Fruit fly (Drosophila melanogaster) ovary, adult (tissue): ENCODE data around the gene CG7668.
A peak's percentile ranks its signal among the peaks of the same experiment; 100 is the strongest.

Source experiments
- CG17801 ChIP-seq: fragments of 200-800 bp; optimal IDR thresholded peaks from 2 replicates; lab custom pipeline; 2019; ENCODE audit warnings: missing biosample characterization, mild to moderate bottlenecking, missing genetic modification characterization, moderate library complexity; ENCODE audit not compliant: partially characterized antibody

The CG7668 gene

DNA sequence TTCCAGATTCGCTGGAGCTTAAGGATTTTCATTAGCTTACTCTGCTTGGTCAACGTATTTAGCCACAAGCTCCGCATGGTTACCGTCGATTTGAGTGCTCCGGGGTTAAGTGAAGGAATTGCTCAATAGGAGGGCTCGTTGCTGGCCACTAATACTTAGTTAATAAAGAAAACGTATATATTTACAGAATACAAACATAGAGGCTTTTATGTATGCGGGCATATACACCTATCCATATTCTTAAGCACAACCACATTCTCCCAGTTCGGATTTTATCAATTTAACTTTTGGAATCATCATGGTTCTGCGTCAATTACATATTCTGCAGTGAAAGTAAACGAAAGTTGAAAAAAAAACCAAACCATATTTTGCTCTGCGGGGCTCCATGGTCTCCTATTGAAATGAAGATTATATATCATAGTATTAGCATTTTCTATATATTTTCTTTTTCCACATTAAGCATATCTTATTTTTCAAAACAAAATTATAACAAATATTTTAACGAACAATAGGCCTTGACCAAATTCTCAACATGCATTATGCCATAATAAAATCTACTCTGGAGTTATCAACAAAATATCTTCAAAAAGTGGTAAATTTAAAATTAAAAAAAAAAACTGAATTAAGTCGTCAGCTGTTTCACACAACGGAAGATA is 2.3 kb upstream of the CG7668 start, which contains the start of the genes Tom20 and Gabat:
TSS of gene Tom20 (plus strand) at position 564 of the 656 bp plus-strand sequence.
TSS of gene Gabat (minus strand) at position 606 of the 656 bp plus-strand sequence.
- TF ChIP-seq CG17801 (GFP tag; lab: Kevin White, UChicago) = no peak

DNA sequence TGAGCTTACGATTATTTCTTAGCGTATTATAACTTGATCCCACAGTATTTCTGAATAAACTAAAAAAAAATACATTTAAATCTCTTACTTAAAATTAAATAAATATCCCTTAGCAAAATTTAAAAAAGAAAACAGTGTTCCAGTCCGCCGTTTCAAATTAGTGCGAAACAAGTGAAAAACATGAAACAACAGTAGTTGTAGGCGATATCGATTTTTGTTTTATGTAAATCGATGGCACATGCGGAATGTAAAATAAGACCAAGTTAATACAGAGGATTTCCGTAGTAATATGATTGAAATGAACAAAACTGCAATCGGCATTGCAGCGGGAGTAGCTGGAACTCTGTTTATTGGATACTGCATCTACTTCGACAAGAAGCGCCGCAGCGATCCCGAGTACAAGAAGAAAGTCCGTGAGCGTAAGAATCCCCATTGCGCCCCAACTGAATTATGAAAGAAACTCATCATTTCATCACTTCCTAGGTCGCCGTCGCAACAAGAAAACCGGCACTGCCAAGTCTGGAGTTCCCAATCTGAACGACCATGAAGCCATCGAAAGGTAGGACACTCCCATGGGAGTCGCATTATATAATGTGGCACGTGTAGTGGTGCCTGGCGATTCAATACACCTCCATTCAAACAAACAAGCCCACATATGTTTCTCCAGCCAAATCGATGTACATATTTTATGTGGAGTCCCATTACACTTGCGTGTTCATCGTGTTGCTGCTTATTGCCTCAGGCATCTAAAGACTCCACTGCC is 1.5 kb upstream of the CG7668 start:
- TF ChIP-seq CG17801 (GFP tag; lab: Kevin White, UChicago) = no peak

DNA sequence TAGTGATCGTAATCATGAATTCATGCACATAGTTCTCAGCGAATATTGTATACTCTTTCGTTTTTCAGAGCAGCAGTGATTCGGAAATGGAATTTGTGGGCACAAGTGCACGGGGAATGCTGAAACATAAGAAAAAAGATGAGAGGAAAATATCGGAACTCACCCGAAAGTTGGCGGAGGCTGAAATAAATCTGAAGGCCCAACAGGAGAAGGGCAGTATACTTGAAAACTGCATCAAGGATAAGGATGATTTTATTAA is 628 bp downstream of the CG7668 start:
- no peak for TF ChIP-seq CG17801 (GFP tag; lab: Kevin White, UChicago)

DNA sequence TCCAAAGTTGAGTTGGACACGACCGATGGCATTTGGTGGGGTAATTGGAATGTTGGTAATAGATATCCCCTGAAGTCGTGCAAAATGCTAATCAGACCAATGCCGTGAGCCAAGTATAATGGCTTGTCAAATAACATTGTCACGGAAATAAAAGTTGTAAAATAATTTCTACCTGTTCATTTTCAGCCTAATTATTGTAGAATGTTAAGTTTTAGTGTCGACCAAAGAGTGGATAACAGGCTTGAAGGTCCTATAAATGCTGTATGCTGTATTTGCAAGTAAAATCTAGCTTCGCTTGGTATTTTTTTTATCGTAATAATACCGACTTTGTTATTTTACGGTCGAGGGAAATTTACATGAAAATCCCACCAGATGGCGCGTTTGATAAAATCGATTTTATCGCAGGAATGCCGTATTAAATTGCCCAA is 1.9 kb downstream of the CG7668 start:
- no peak for TF ChIP-seq CG17801 (GFP tag; lab: Kevin White, UChicago)

DNA sequence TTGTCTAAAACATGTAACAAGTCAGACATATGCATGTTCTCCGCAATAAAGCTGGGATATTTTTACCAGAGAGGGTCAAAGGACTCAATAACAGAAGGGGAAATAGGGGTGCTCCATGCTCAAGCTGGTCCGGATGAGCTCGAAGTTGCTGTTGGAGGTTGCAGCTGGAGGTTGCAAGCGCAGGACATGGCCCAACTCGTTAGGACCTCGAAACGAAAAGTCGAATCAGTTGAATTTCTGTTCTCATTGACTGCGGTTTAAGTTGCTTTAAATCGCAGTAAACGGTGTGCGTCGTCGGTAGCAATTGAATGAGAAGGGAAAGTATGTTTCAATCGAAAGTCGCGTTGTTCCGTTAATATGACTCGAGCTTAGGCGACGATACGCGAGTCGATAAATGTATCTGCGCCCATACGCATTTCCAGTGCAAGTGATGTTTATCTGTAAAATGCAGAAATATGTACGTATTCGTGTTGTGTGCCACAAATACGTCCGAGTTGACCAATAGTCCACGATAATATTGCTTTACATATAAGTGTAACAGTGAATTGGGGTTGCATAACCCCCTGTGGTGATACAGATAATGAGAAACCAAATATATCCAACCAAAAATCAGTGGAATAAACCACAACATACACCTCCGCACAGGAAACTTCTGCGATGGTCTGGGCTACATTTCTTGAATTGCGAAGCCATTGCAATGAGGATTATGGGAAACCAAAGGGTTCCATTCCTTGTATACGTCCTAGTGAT is 2.7 kb downstream of the CG7668 start, which contains the start of gene kug:
TSS of gene kug (plus strand) at position 269 of the 750 bp plus-strand sequence.
- no peak for TF ChIP-seq CG17801 (GFP tag; lab: Kevin White, UChicago)

DNA sequence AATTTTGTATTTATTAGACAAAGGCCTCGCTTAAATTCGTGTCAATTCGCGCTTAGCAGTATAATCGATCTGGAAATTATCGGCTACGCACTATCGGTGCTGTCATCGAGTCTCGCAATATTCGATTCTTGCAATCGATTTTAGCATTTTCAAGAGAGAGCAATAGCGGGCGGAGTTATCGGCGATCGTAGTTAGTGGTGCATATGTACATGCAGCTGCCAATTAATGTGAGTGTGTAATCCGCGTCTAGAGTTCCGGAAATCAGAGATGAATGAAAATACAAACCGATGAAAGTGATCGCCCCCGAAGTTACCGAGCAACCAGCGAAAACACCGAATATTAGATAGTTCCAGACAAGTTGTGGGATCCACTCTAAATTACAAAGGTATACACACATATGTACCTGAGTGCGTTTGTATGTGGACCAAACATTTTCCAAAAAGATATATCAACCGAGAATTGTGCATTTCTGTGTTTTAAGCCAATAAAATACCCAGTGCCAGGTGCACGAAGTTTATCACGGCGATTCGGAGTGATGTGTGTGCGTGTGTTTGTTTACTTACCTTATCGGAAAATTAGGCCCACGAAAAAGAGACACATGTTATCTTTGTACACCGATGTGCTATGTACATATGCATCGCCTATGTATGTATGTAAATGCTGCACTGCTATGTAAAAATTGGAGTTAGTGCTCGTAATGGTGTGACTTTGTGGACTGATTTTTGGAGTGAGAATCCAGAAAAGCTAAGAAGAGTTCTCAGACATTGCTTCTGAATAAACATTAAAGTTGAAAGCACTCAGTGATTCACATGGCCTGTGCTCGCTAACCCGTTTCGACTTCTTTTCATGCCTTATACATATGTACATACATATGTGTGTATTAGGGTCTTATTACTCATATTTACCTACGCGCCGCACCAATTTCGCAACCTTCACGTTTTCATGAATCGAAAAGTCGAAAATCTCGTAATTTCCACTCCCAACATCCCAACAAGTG is 4.0 kb downstream of the CG7668 start:
- peak; percentile 5 for TF ChIP-seq CG17801 (GFP tag; lab: Kevin White, UChicago)

DNA sequence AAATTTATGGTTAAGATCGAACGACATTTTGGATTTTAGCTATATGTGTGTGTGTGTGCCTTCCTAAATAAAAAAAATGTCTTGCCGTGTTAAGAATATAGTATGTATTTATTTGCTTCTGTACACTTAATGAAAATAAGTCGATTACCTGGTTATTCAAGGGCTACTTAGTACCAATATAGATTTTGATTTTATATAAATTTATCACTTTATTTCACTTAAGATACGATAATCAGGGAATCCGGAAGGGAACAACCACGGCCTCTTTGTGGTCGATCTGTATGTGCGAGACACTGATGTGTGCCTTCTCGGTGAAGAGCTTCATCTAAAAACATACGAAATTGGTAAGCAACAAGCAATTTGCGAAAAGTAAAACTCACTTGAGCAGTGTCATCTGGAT is 25.2 kb downstream of the CG7668 start, which contains the start of gene CG14183:
TSS of gene CG14183 (minus strand) at position 101 of the 400 bp plus-strand sequence.
- no peak for TF ChIP-seq CG17801 (GFP tag; lab: Kevin White, UChicago)

DNA sequence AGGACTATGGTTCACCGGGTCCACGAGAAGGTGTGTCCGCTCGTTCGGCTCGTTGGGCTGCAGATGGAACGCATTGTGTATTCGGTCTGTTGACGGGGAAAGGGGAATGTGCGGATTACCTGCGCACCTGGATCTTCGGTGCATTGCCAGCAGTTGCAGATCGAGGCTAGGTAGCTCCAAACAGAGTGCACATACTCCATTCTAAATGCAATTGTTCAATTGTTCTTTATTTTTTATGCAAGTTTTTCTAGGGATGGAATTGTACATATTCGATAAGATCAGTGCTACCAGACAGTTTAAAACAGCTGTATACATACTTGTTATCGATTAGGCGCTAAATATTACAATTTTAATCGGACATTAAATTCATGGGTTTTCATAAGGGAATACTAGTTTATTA is 26.2 kb downstream of the CG7668 start, which contains the start of gene Lamtor1:
TSS of gene Lamtor1 (minus strand) at position 268 of the 400 bp plus-strand sequence.
- TF ChIP-seq CG17801 (GFP tag; lab: Kevin White, UChicago) = no peak

DNA sequence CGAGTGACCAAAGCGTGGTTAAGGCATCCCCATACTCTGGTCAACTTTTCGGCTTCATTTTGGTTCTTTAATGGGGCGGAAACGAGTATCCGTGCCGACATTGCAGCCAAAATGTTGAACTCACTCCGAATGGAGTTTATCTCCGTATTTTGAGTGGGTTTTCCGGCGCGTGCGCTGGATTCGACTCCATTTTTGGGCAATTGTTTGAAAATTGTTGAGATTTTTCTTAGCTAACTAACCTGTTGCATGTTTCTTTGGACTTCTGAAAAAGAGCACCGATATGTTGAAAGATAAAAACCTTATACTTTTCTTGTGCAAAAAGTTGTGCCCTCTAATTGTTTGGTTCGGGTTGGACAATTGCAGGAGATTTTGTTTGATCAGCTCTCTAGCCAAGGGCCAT is 34.1 kb downstream of the CG7668 start:
- no peak for TF ChIP-seq CG17801 (GFP tag; lab: Kevin White, UChicago)
